Worm (Caenorhabditis elegans) whole organism, L3 larva: Measurements from ENCODE around the gene Y116F11B.7.

Experiments
- R02D3.7 ChIP-seq: fragments of 150-350 bp; optimal IDR thresholded peaks from 2 replicates; lab custom pipeline; 2014; ENCODE audit warnings: missing biosample characterization, missing genetic modification characterization
- ZK546.5 ChIP-seq: sonication (generic microtip); optimal IDR thresholded peaks from 2 replicates; lab custom pipeline; 2017; ENCODE audit warnings: missing biosample characterization, missing genetic modification characterization
- aly-2 ChIP-seq: fragments of 150-350 bp; optimal IDR thresholded peaks from 2 replicates; lab custom pipeline; 2014; ENCODE audit warnings: missing biosample characterization, missing genetic modification characterization
- ama-1 ChIP-seq: fragments of 150-350 bp; optimal IDR thresholded peaks from 2 replicates; lab custom pipeline; 2018
- ceh-16 ChIP-seq: sonication (generic microtip); optimal IDR thresholded peaks from 2 replicates; lab custom pipeline; 2017; ENCODE audit warnings: missing biosample characterization, missing genetic modification characterization
- ceh-82 ChIP-seq: fragments of 150-350 bp; optimal IDR thresholded peaks from 2 replicates; lab custom pipeline; 2014; ENCODE audit warnings: missing biosample characterization, missing genetic modification characterization
- ceh-9 ChIP-seq: sonication (generic microtip); optimal IDR thresholded peaks from 2 replicates; lab custom pipeline; 2018; ENCODE audit warnings: missing biosample characterization, missing genetic modification characterization
- daf-12 ChIP-seq: fragments of 150-350 bp; optimal IDR thresholded peaks from 2 replicates; lab custom pipeline; 2014; ENCODE audit warnings: missing biosample characterization, missing genetic modification reagents, missing genetic modification characterization
- egl-27 ChIP-seq: sonication (generic microtip); optimal IDR thresholded peaks from 4 replicates; lab custom pipeline; 2017; ENCODE audit warnings: missing biosample characterization, missing genetic modification reagents, missing genetic modification characterization
- egl-5 ChIP-seq: fragments of 150-350 bp; optimal IDR thresholded peaks from 2 replicates; lab custom pipeline; 2017; ENCODE audit warnings: missing biosample characterization, missing genetic modification reagents, missing genetic modification characterization, inconsistent platforms
- elt-2 ChIP-seq: sonication (generic microtip); optimal IDR thresholded peaks from 2 replicates; lab custom pipeline; 2016; ENCODE audit warnings: missing genetic modification reagents, mild to moderate bottlenecking, missing genetic modification characterization, missing compliant biosample characterization
- elt-3 ChIP-seq, 3 experiments: fragments of 150-350 bp in 1 of 3; sonication (generic microtip) in 2 of 3; optimal IDR thresholded peaks; 2 replicates in 2 of 3; 4 replicates in 1 of 3; lab custom pipeline; 2014 to 2017; ENCODE audit warnings: missing biosample characterization in 3 of 3, missing genetic modification characterization in 3 of 3
- eor-1 ChIP-seq, 2 experiments: fragments of 150-350 bp; optimal IDR thresholded peaks; 2 replicates each; lab custom pipeline; 2014 to 2018; ENCODE audit warnings: missing biosample characterization in 2 of 2, missing genetic modification characterization in 2 of 2
- fkh-10 ChIP-seq: sonication (generic microtip); optimal IDR thresholded peaks from 2 replicates; lab custom pipeline; 2017; ENCODE audit warnings: missing biosample characterization, missing genetic modification reagents, missing genetic modification characterization
- fkh-2 ChIP-seq: fragments of 150-350 bp; optimal IDR thresholded peaks from 2 replicates; lab custom pipeline; 2014; ENCODE audit warnings: missing biosample characterization, missing genetic modification reagents, missing genetic modification characterization
- hmg-11 ChIP-seq: sonication (generic microtip); optimal IDR thresholded peaks from 2 replicates; lab custom pipeline; 2016; ENCODE audit warnings: missing genetic modification characterization, missing compliant biosample characterization
- jun-1 ChIP-seq: fragments of 150-350 bp; optimal IDR thresholded peaks from 2 replicates; lab custom pipeline; 2014; ENCODE audit warnings: missing biosample characterization, missing genetic modification reagents, missing genetic modification characterization
- lin-39 ChIP-seq: fragments of 150-350 bp; optimal IDR thresholded peaks from 2 replicates; lab custom pipeline; 2018; ENCODE audit warnings: missing biosample characterization, missing genetic modification reagents, missing genetic modification characterization
- lsy-12 ChIP-seq: sonication (generic microtip); optimal IDR thresholded peaks from 2 replicates; lab custom pipeline; 2016; ENCODE audit warnings: mild to moderate bottlenecking, missing genetic modification characterization, missing compliant biosample characterization
- mml-1 ChIP-seq: fragments of 150-350 bp; sonication (generic microtip); optimal IDR thresholded peaks from 3 replicates; lab custom pipeline; 2014; ENCODE audit warnings: missing biosample characterization, missing genetic modification characterization
- nfya-1 ChIP-seq: sonication (generic microtip); optimal IDR thresholded peaks from 2 replicates; lab custom pipeline; 2017; ENCODE audit warnings: missing genetic modification characterization, mild to moderate bottlenecking, missing compliant biosample characterization, antibody characterized with exemption, moderate library complexity; ENCODE audit not compliant: insufficient read depth
- nhr-11 ChIP-seq: fragments of 150-350 bp; optimal IDR thresholded peaks from 2 replicates; lab custom pipeline; 2014; ENCODE audit warnings: missing biosample characterization, missing genetic modification characterization
- nhr-12 ChIP-seq: fragments of 150-350 bp; optimal IDR thresholded peaks from 2 replicates; lab custom pipeline; 2014; ENCODE audit warnings: missing biosample characterization, missing genetic modification characterization
- nhr-23 ChIP-seq: fragments of 150-350 bp; optimal IDR thresholded peaks from 2 replicates; lab custom pipeline; 2014; ENCODE audit warnings: missing biosample characterization, missing genetic modification reagents, missing genetic modification characterization
- nhr-25 ChIP-seq: sonication (generic microtip); optimal IDR thresholded peaks from 2 replicates; lab custom pipeline; 2017; ENCODE audit warnings: missing biosample characterization, missing genetic modification characterization
- nhr-28 ChIP-seq: fragments of 150-350 bp; optimal IDR thresholded peaks from 2 replicates; lab custom pipeline; 2014; ENCODE audit warnings: missing biosample characterization, missing genetic modification characterization
- nhr-43 ChIP-seq: sonication (generic microtip); optimal IDR thresholded peaks from 2 replicates; lab custom pipeline; 2016; ENCODE audit warnings: mild to moderate bottlenecking, missing genetic modification characterization, missing compliant biosample characterization; ENCODE audit not compliant: poor library complexity, severe bottlenecking
- nhr-67 ChIP-seq: fragments of 150-350 bp; optimal IDR thresholded peaks from 2 replicates; lab custom pipeline; 2014; ENCODE audit warnings: missing biosample characterization, missing genetic modification characterization
- nhr-76 ChIP-seq: fragments of 150-350 bp; sonication (generic microtip); optimal IDR thresholded peaks from 5 replicates; lab custom pipeline; 2014; ENCODE audit warnings: missing biosample characterization, missing genetic modification characterization
- pha-4 ChIP-seq: fragments of 150-350 bp; optimal IDR thresholded peaks from 2 replicates; lab custom pipeline; 2014; ENCODE audit warnings: missing biosample characterization, missing genetic modification reagents, missing genetic modification characterization
- pqm-1 ChIP-seq: fragments of 150-350 bp; optimal IDR thresholded peaks from 2 replicates; lab custom pipeline; 2017; ENCODE audit warnings: missing biosample characterization, missing genetic modification characterization, inconsistent platforms
- skn-1 ChIP-seq: fragments of 150-350 bp; optimal IDR thresholded peaks from 2 replicates; lab custom pipeline; 2014; ENCODE audit warnings: missing biosample characterization, missing genetic modification characterization
- snpc-4 ChIP-seq: fragments of 150-350 bp; optimal IDR thresholded peaks from 2 replicates; lab custom pipeline; 2014; ENCODE audit warnings: missing biosample characterization, missing genetic modification characterization
- unc-39 ChIP-seq: sonication (generic microtip); optimal IDR thresholded peaks from 4 replicates; lab custom pipeline; 2017; ENCODE audit warnings: missing biosample characterization, missing genetic modification characterization
- unc-62 ChIP-seq: fragments of 150-350 bp; sonication (generic microtip); optimal IDR thresholded peaks from 4 replicates; lab custom pipeline; 2014; ENCODE audit warnings: missing biosample characterization, missing genetic modification reagents, missing genetic modification characterization
- zag-1 ChIP-seq: fragments of 150-350 bp; optimal IDR thresholded peaks from 2 replicates; lab custom pipeline; 2014; ENCODE audit warnings: missing biosample characterization, missing genetic modification characterization
- ztf-11 ChIP-seq: fragments of 150-350 bp; optimal IDR thresholded peaks from 2 replicates; lab custom pipeline; 2014; ENCODE audit warnings: missing biosample characterization, missing genetic modification characterization
- ztf-4 ChIP-seq: fragments of 150-350 bp; optimal IDR thresholded peaks from 2 replicates; lab custom pipeline; 2014; ENCODE audit warnings: missing biosample characterization, missing genetic modification characterization

The Y116F11B.7 gene

DNA sequence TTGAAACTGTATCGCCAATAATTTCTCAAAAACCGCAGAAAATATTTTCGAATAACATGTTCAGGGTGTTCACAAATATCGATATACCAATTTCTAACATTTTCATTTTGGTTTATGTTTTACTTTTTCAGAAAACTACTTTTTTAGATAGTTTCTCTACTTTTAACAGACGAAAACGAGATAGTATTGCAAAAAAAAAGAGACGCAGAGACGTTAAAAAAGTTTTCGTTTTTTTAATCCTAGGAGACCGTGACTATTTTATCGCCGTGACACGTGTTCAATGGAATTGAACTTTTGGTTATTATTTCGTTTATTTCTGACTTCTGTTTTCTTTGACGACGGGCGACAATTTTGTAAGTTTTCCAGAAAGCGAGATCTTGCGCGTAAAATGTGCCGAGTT, at the start of gene Y116F11B.7:
Gene Y116F11B.7 (plus strand): TSS at position 301 of the 400 bp plus-strand sequence.
- TF ChIP-seq jun-1 (tag; lab: Kevin White, UChicago) (no peak), unc-39 (no peak), lsy-12 (tag; lab: Kevin White, UChicago) (no peak), nhr-43 (tag; lab: Kevin White, UChicago) (no peak), ceh-82 (no peak), skn-1 (tag; lab: Kevin White, UChicago) (no peak), hmg-11 (tag; lab: Kevin White, UChicago) (no peak), nhr-23 (tag; lab: Kevin White, UChicago) (no peak), nhr-25 (no peak), pqm-1 (tag; lab: Kevin White, UChicago) (no peak), eor-1 (tag; optimal IDR thresholded peaks at IDR 0.05; lab: Kevin White, UChicago) (no peak), elt-3 (tag; optimal IDR thresholded peaks at IDR 0.05; lab: Kevin White, UChicago) (no peak), ceh-9 (no peak), ZK546.5 (tag; lab: Kevin White, UChicago) (no peak), ztf-4 (tag; lab: Kevin White, UChicago) (no peak), nhr-67 (tag; lab: Kevin White, UChicago) (no peak), fkh-10 (GFP tag; lab: Kevin White, UChicago) (no peak), lin-39 (tag; lab: Kevin White, UChicago) (no peak), nhr-11 (tag; lab: Kevin White, UChicago) (no peak), zag-1 (tag; lab: Kevin White, UChicago) (no peak)

ce11 chrV:19801033-19801432, 47.1 kb upstream of the Y116F11B.7 start, which contains the start of gene Y116F11B.2:
Gene Y116F11B.2, minus strand, starts transcription at chrV:19801133.
- TF ChIP-seq ceh-9 (no peak), pha-4 (tag; lab: Kevin White, UChicago) (no peak), nhr-28 (tag; lab: Kevin White, UChicago) (no peak)

- TF ChIP-seq egl-27 (tag; lab: Kevin White, UChicago) (no peak), nhr-43 (tag; lab: Kevin White, UChicago) (no peak), nhr-11 (tag; lab: Kevin White, UChicago) (no peak)
These were observed 45.3 kb upstream of the Y116F11B.7 start for ce11 chrV:19802797-19803196.

ce11 chrV:19805548-19805947, 42.6 kb upstream of the Y116F11B.7 start:
- TF ChIP-seq ceh-82: no peak
- no peak for TF ChIP-seq nhr-28 (tag; lab: Kevin White, UChicago)
- TF ChIP-seq R02D3.7: no peak
- TF ChIP-seq elt-2: no peak
- no peak for TF ChIP-seq snpc-4 (tag; lab: Kevin White, UChicago)
- no peak for TF ChIP-seq ama-1 (lab: Kevin White, UChicago)
- no peak for TF ChIP-seq ZK546.5 (tag; lab: Kevin White, UChicago)
- TF ChIP-seq nfya-1: no peak
- TF ChIP-seq elt-3 (tag; optimal IDR thresholded peaks at IDR 0.05; lab: Kevin White, UChicago): no peak
- no peak for TF ChIP-seq aly-2 (tag; lab: Kevin White, UChicago)
- no peak for TF ChIP-seq fkh-10 (GFP tag; lab: Kevin White, UChicago)
- no peak for TF ChIP-seq nhr-76 (tag; lab: Kevin White, UChicago)
- TF ChIP-seq zag-1 (tag; lab: Kevin White, UChicago): no peak
- no peak for TF ChIP-seq unc-39
- no peak for TF ChIP-seq nhr-12 (tag; lab: Kevin White, UChicago)
- TF ChIP-seq fkh-2 (tag; lab: Kevin White, UChicago): no peak
- no peak for TF ChIP-seq nhr-23 (tag; lab: Kevin White, UChicago)
- no peak for TF ChIP-seq ztf-11
- no peak for TF ChIP-seq skn-1 (tag; lab: Kevin White, UChicago)
- no peak for TF ChIP-seq daf-12 (tag; lab: Kevin White, UChicago)

DNA sequence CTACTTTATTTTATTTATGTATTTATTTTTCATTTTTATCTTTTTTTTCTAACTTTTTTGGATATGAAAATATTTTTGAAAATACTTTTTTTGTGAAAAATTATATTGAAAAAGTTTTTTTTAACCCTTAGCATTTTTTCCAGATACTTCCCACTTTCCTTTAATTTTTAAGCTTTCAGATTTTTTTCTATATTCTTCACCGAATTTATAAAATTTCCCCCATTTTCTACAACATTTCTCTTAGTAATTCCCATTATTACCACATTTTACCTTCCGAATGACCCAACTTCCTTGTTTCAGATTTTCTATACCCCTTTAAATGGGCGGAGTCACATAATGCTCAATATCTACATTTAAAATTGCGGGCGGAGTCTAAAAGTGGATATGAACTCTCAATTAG, 33.3 kb upstream of the Y116F11B.7 start, which contains the start of gene daf-28:
Gene daf-28 (plus strand): TSS at position 301 of the 400 bp plus-strand sequence.
- TF ChIP-seq ceh-16 (tag; lab: Kevin White, UChicago): no peak
- TF ChIP-seq nhr-28 (tag; lab: Kevin White, UChicago): no peak
- no peak for TF ChIP-seq mml-1 (tag; lab: Kevin White, UChicago)
- TF ChIP-seq unc-62 (GFP tag; lab: Kevin White, UChicago): no peak
- no peak for TF ChIP-seq nhr-25
- TF ChIP-seq egl-5 (tag; lab: Kevin White, UChicago): no peak
- TF ChIP-seq nhr-76 (tag; lab: Kevin White, UChicago): no peak
- no peak for TF ChIP-seq daf-12 (tag; lab: Kevin White, UChicago)
- no peak for TF ChIP-seq nhr-67 (tag; lab: Kevin White, UChicago)
- TF ChIP-seq aly-2 (tag; lab: Kevin White, UChicago): no peak
- no peak for TF ChIP-seq pqm-1 (tag; lab: Kevin White, UChicago)
- TF ChIP-seq nhr-43 (tag; lab: Kevin White, UChicago): no peak
- TF ChIP-seq nhr-11 (tag; lab: Kevin White, UChicago): no peak
- TF ChIP-seq fkh-2 (tag; lab: Kevin White, UChicago): no peak
